Worm (Caenorhabditis elegans): ENCODE results near the gene F54H12.8.
A peak's percentile ranks its signal among the peaks of the same experiment; 100 is the strongest.

The F54H12.8 gene

DNA sequence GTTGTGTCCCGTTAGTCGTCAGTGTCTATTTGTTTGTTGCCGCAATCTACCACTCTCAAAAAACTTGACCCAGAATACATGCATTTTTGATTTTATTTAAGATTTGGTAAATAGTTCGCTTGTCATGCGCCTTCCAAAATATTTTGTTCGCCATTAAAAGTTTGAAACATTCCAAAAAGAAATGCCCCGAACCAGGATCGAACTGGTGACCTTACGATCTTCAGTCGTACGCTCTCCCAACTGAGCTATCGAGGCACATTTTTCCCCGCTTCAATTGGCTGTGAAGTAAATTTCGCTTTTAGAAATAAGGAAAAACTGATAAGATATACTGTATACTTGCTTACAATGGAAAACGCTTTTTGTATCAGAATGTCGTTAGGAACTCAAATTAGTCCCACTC is 9.3 kb upstream of the F54H12.8 start:
- TF ChIP-seq tbx-11 (GFP tag; IDR thresholded peaks at IDR 0.05): no peak
- no peak for TF ChIP-seq ama-1 (optimal IDR thresholded peaks at IDR 0.05)
- TF ChIP-seq ets-7 (tag; optimal IDR thresholded peaks at IDR 0.05): no peak
- no peak for TF ChIP-seq tbx-37 (GFP tag; conservative IDR thresholded peaks at IDR 0.05)
- no peak for TF ChIP-seq hmg-4 (GFP tag; optimal IDR thresholded peaks at IDR 0.05)
- TF ChIP-seq pes-1 (GFP tag; IDR thresholded peaks at IDR 0.05): no peak
- TF ChIP-seq ceh-36 (tag; optimal IDR thresholded peaks at IDR 0.05): no peak
- TF ChIP-seq flt-1 (GFP tag; IDR thresholded peaks at IDR 0.05): no peak
- no peak for TF ChIP-seq F13C5.2 (tag; optimal IDR thresholded peaks at IDR 0.05)
- TF ChIP-seq B0310.2 (tag; optimal IDR thresholded peaks at IDR 0.05): no peak
- TF ChIP-seq aly-1 (tag; optimal IDR thresholded peaks at IDR 0.05): no peak
- no peak for TF ChIP-seq scrt-1 (GFP tag; IDR thresholded peaks at IDR 0.05)

- TF ChIP-seq ets-7 (tag; optimal IDR thresholded peaks at IDR 0.05) (no peak), scrt-1 (GFP tag; IDR thresholded peaks at IDR 0.05) (no peak), tra-4 (tag; optimal IDR thresholded peaks at IDR 0.05) (no peak), hmbx-1 (tag; optimal IDR thresholded peaks at IDR 0.05) (no peak), flt-1 (GFP tag; IDR thresholded peaks at IDR 0.05) (no peak), B0310.2 (tag; optimal IDR thresholded peaks at IDR 0.05) (no peak), tbx-37 (GFP tag; conservative IDR thresholded peaks at IDR 0.05) (no peak), sea-1 (GFP tag; conservative IDR thresholded peaks at IDR 0.05) (no peak), ceh-36 (tag; optimal IDR thresholded peaks at IDR 0.05) (no peak), hmg-4 (GFP tag; optimal IDR thresholded peaks at IDR 0.05) (no peak), F13C5.2 (tag; optimal IDR thresholded peaks at IDR 0.05) (no peak), pes-1 (GFP tag; IDR thresholded peaks at IDR 0.05) (no peak), ama-1 (optimal IDR thresholded peaks at IDR 0.05) (no peak), hnd-1 (tag; optimal IDR thresholded peaks at IDR 0.05) (no peak), tbx-11 (GFP tag; IDR thresholded peaks at IDR 0.05) (no peak), aly-1 (tag; optimal IDR thresholded peaks at IDR 0.05) (no peak), ceh-13 (GFP tag; optimal IDR thresholded peaks at IDR 0.05) (no peak)
Observed at ce11 chrIII:7977777-7978176, 8.8 kb upstream of the F54H12.8 start, which contains the start of gene C06G4.4. C06G4.4 (minus strand) TSS chrIII:7977812.

DNA sequence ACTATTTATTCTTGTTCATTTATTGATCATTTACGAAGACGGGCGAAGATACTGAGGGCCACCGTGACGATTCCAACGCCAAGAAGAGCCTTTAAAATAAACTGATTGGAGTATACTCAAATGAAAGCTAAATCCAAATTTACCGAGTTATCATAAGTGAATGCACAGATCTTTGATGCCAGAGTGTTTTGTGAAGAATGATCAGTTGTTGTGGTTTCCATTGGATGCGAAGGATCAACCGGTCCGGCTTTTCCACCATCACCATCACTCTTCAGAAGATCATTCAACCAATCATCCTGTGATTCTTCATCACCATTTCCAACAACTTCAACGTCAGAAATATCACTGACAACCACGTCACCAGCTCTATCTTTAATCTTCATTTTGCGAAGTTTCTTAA is 8.2 kb upstream of the F54H12.8 start:
- no peak for TF ChIP-seq ceh-36 (tag; optimal IDR thresholded peaks at IDR 0.05)
- no peak for TF ChIP-seq B0310.2 (tag; optimal IDR thresholded peaks at IDR 0.05)
- TF ChIP-seq ets-7 (tag; optimal IDR thresholded peaks at IDR 0.05): no peak
- no peak for TF ChIP-seq ama-1 (optimal IDR thresholded peaks at IDR 0.05)
- TF ChIP-seq tbx-37 (GFP tag; conservative IDR thresholded peaks at IDR 0.05): no peak
- TF ChIP-seq hmg-4 (GFP tag; optimal IDR thresholded peaks at IDR 0.05): no peak
- TF ChIP-seq flt-1 (GFP tag; IDR thresholded peaks at IDR 0.05): no peak
- no peak for TF ChIP-seq aly-1 (tag; optimal IDR thresholded peaks at IDR 0.05)
- TF ChIP-seq hmbx-1 (tag; optimal IDR thresholded peaks at IDR 0.05): no peak
- TF ChIP-seq sea-1 (GFP tag; conservative IDR thresholded peaks at IDR 0.05): no peak
- TF ChIP-seq hnd-1 (tag; optimal IDR thresholded peaks at IDR 0.05): no peak
- no peak for TF ChIP-seq F13C5.2 (tag; optimal IDR thresholded peaks at IDR 0.05)
- TF ChIP-seq pes-1 (GFP tag; IDR thresholded peaks at IDR 0.05): no peak
- no peak for TF ChIP-seq tbx-11 (GFP tag; IDR thresholded peaks at IDR 0.05)
- no peak for TF ChIP-seq ceh-13 (GFP tag; optimal IDR thresholded peaks at IDR 0.05)
- TF ChIP-seq tra-4 (tag; optimal IDR thresholded peaks at IDR 0.05): no peak
- no peak for TF ChIP-seq scrt-1 (GFP tag; IDR thresholded peaks at IDR 0.05)

- TF ChIP-seq hmg-4 (GFP tag; optimal IDR thresholded peaks at IDR 0.05): no peak
- TF ChIP-seq hnd-1 (tag; optimal IDR thresholded peaks at IDR 0.05): no peak
- TF ChIP-seq ets-7 (tag; optimal IDR thresholded peaks at IDR 0.05): no peak
- TF ChIP-seq sea-1 (GFP tag; conservative IDR thresholded peaks at IDR 0.05): no peak
- TF ChIP-seq flt-1 (GFP tag; IDR thresholded peaks at IDR 0.05): no peak
- TF ChIP-seq ceh-13 (GFP tag; optimal IDR thresholded peaks at IDR 0.05): no peak
- TF ChIP-seq F13C5.2 (tag; optimal IDR thresholded peaks at IDR 0.05): no peak
- no peak for TF ChIP-seq B0310.2 (tag; optimal IDR thresholded peaks at IDR 0.05)
- TF ChIP-seq pes-1 (GFP tag; IDR thresholded peaks at IDR 0.05): no peak
- TF ChIP-seq tra-4 (tag; optimal IDR thresholded peaks at IDR 0.05): no peak
- TF ChIP-seq hmbx-1 (tag; optimal IDR thresholded peaks at IDR 0.05): no peak
- no peak for TF ChIP-seq scrt-1 (GFP tag; IDR thresholded peaks at IDR 0.05)
- TF ChIP-seq ceh-36 (tag; optimal IDR thresholded peaks at IDR 0.05): no peak
- no peak for TF ChIP-seq tbx-37 (GFP tag; conservative IDR thresholded peaks at IDR 0.05)
- TF ChIP-seq ama-1 (optimal IDR thresholded peaks at IDR 0.05): no peak
- no peak for TF ChIP-seq tbx-11 (GFP tag; IDR thresholded peaks at IDR 0.05)
- TF ChIP-seq aly-1 (tag; optimal IDR thresholded peaks at IDR 0.05): no peak
Observed at ce11 chrIII:7973968-7974607, 5.1 kb upstream of the F54H12.8 start.

DNA sequence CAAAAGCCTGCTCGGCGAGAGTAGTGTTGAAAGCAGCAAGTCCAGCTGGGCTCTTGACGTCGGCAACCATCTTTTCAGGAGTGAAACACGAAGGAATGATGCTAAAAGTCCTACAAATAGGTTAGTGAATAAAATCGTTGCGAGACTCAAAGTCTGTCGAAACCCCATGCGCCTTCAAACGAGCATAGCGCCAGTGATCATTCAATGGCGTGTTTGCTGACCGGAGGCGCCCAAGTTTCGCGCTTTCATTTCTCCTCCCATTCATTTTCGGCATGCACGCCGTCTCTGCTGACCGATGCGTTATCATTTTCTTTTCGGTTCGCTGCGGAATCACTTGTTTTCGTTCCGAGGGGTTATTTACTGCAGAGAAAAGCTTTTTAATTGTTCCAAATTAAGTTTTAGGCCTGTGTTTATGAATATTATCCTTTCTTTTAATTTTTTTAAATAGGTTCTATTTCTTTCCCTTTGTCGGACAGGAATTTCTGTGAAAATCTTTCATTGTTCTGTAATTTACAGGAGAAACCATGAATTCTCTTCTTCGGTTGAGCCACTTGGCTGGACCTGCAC is 4.3 kb upstream of the F54H12.8 start, which contains the start of the genes eef-1B.1 and aco-2:
Gene eef-1B.1 (minus strand): TSS at position 186 of the 567 bp plus-strand sequence.
Gene aco-2 (plus strand): TSS at position 517 of the 567 bp plus-strand sequence.
- no peak for TF ChIP-seq ceh-36 (tag; optimal IDR thresholded peaks at IDR 0.05)
- peak; percentile 44 for TF ChIP-seq F13C5.2 (tag; optimal IDR thresholded peaks at IDR 0.05)
- TF ChIP-seq B0310.2 (tag; optimal IDR thresholded peaks at IDR 0.05): no peak

- TF ChIP-seq hmbx-1 (tag; optimal IDR thresholded peaks at IDR 0.05) (no peak), tbx-11 (GFP tag; IDR thresholded peaks at IDR 0.05) (no peak), sea-1 (GFP tag; conservative IDR thresholded peaks at IDR 0.05) (no peak), ceh-13 (GFP tag; optimal IDR thresholded peaks at IDR 0.05) (no peak), hnd-1 (tag; optimal IDR thresholded peaks at IDR 0.05) (no peak), ceh-36 (tag; optimal IDR thresholded peaks at IDR 0.05) (no peak), scrt-1 (GFP tag; IDR thresholded peaks at IDR 0.05) (no peak), hmg-4 (GFP tag; optimal IDR thresholded peaks at IDR 0.05) (no peak), aly-1 (tag; optimal IDR thresholded peaks at IDR 0.05) (no peak), B0310.2 (tag; optimal IDR thresholded peaks at IDR 0.05) (no peak), flt-1 (GFP tag; IDR thresholded peaks at IDR 0.05) (no peak), F13C5.2 (tag; optimal IDR thresholded peaks at IDR 0.05) (no peak), tbx-37 (GFP tag; conservative IDR thresholded peaks at IDR 0.05) (no peak), ama-1 (optimal IDR thresholded peaks at IDR 0.05) (no peak)
Observed at ce11 chrIII:7972687-7973086, 3.7 kb upstream of the F54H12.8 start.

DNA sequence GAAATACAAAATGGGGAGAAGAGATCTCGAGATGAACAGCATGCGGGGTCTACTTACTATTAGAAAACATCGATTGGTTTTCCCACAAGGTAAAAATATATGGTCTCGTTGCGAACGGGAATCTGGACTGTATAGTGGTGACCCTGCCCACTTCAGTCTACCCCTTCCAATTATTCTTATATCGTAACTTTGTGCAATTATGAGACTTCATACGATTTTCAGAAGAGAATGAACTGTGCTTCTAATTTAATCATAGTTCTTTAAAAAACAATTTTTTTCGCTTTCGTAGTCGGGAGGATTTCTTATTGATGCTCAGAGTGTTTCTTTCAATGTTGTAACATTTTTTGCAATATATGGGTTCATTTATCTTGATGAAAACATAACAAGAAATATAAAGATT is 3.0 kb upstream of the F54H12.8 start, which contains the start of gene F54H12.5:
Gene F54H12.5 (minus strand): TSS at position 101 of the 400 bp plus-strand sequence.
- TF ChIP-seq sea-1 (GFP tag; conservative IDR thresholded peaks at IDR 0.05): no peak
- TF ChIP-seq aly-1 (tag; optimal IDR thresholded peaks at IDR 0.05): no peak
- no peak for TF ChIP-seq ama-1 (optimal IDR thresholded peaks at IDR 0.05)
- no peak for TF ChIP-seq ets-7 (tag; optimal IDR thresholded peaks at IDR 0.05)
- TF ChIP-seq hnd-1 (tag; optimal IDR thresholded peaks at IDR 0.05): no peak
- no peak for TF ChIP-seq tbx-37 (GFP tag; conservative IDR thresholded peaks at IDR 0.05)
- no peak for TF ChIP-seq B0310.2 (tag; optimal IDR thresholded peaks at IDR 0.05)
- TF ChIP-seq F13C5.2 (tag; optimal IDR thresholded peaks at IDR 0.05): no peak
- no peak for TF ChIP-seq scrt-1 (GFP tag; IDR thresholded peaks at IDR 0.05)
- no peak for TF ChIP-seq tra-4 (tag; optimal IDR thresholded peaks at IDR 0.05)
- no peak for TF ChIP-seq ceh-36 (tag; optimal IDR thresholded peaks at IDR 0.05)
- TF ChIP-seq pes-1 (GFP tag; IDR thresholded peaks at IDR 0.05): no peak
- no peak for TF ChIP-seq hmbx-1 (tag; optimal IDR thresholded peaks at IDR 0.05)

Data from whole organism, early embryonic.